Fruit fly (Drosophila melanogaster) whole organism, wandering third instar larva: ENCODE measurements around the gene crn.
A peak's percentile ranks its signal among the peaks of the same experiment; 100 is the strongest.

Experiments
- CG9705 ChIP-seq: fragments of 200-800 bp; sonication (Bioruptor generic); optimal IDR thresholded peaks from 2 replicates; lab custom pipeline; 2018; ENCODE audit warnings: missing biosample characterization, mild to moderate bottlenecking, missing genetic modification characterization
- Rel ChIP-seq, 2 experiments: fragments of 200-800 bp; sonication (Bioruptor generic) in 1 of 2; optimal IDR thresholded peaks; 2 replicates in 1 of 2; 3 replicates in 1 of 2; lab custom pipeline; 2016 to 2019; ENCODE audit warnings: mild to moderate bottlenecking in 2 of 2, missing biosample characterization in 2 of 2, missing genetic modification characterization in 2 of 2, moderate library complexity in 1 of 2
- dsf ChIP-seq: sonication (Bioruptor generic); optimal IDR thresholded peaks from 2 replicates; lab custom pipeline; 2016; ENCODE audit warnings: missing biosample characterization, missing genetic modification characterization, borderline replicate concordance
- jim ChIP-seq: fragments of 175-275, 200-325 bp; sonication (Bioruptor generic); optimal IDR thresholded peaks from 2 replicates; lab custom pipeline; 2016; ENCODE audit warnings: missing biosample characterization, mild to moderate bottlenecking, missing genetic modification characterization
- pan ChIP-seq: fragments of >200 bp; optimal IDR thresholded peaks from 2 replicates; lab custom pipeline; 2017
- psq ChIP-seq: fragments of 200-800 bp; sonication (Bioruptor generic); optimal IDR thresholded peaks from 3 replicates; lab custom pipeline; 2017; ENCODE audit warnings: missing biosample characterization, mild to moderate bottlenecking, missing genetic modification characterization, moderate library complexity

- TF ChIP-seq pan (lab: Kevin White, UChicago) (no peak), psq (peak; percentile 93), CG9705 (GFP tag; lab: Kevin White, UChicago) (peak; percentile 85), jim (GFP tag; lab: Kevin White, UChicago) (no peak), dsf (GFP tag; lab: Kevin White, UChicago) (no peak), Rel (GFP tag; optimal IDR thresholded peaks at IDR 0.05; lab: Kevin White, UChicago) (peak; percentile 40), Rel (tag; optimal IDR thresholded peaks at IDR 0.05; lab: Kevin White, UChicago) (peak; percentile 97)
These were observed 27.5 kb downstream of the crn start, which contains the start of gene Vinc for dm6 chrX:2222181-2222790.
